Fruit fly (Drosophila melanogaster): ENCODE data around the gene Acbp3.

Acbp3 gene

dm6 chr3L:7155522-7155978 lies 24.9 kb downstream of the Acbp3 start (continued):
- TF ChIP-seq CG3838 (GFP tag; optimal IDR thresholded peaks at IDR 0.05) (no peak), gsb-n (tag; optimal IDR thresholded peaks at IDR 0.05) (no peak), Dref (GFP tag; IDR thresholded peaks at IDR 0.05) (no peak), sd (tag; optimal IDR thresholded peaks at IDR 0.05) (no peak), bsh (GFP tag; optimal IDR thresholded peaks at IDR 0.05) (peak; percentile 11 to 37), CG12219 (GFP tag; optimal IDR thresholded peaks at IDR 0.05) (no peak), psq (GFP tag; optimal IDR thresholded peaks at IDR 0.05) (no peak), Oli (tag; optimal IDR thresholded peaks at IDR 0.05) (peak; percentile 36), HmgD (GFP tag; optimal IDR thresholded peaks at IDR 0.05) (no peak), Kr (GFP tag; optimal IDR thresholded peaks at IDR 0.05) (no peak), Spps (tag; optimal IDR thresholded peaks at IDR 0.05) (no peak), Antp (GFP tag; optimal IDR thresholded peaks at IDR 0.05) (no peak), Rfx (GFP tag; IDR thresholded peaks at IDR 0.05) (no peak), CG2875 (GFP tag; optimal IDR thresholded peaks at IDR 0.05) (no peak), NK7.1 (GFP tag; optimal IDR thresholded peaks at IDR 0.05) (no peak), CG15514 (GFP tag; optimal IDR thresholded peaks at IDR 0.05) (no peak), CG2199 (GFP tag; IDR thresholded peaks at IDR 0.05) (no peak), lov (optimal IDR thresholded peaks at IDR 0.05) (no peak), lov (GFP tag; IDR thresholded peaks at IDR 0.05) (no peak), fd96Cb (tag; optimal IDR thresholded peaks at IDR 0.05) (peak; percentile 12), CG4328 (GFP tag; optimal IDR thresholded peaks at IDR 0.05) (no peak), CG17186 (GFP tag; optimal IDR thresholded peaks at IDR 0.05) (no peak), sc (optimal IDR thresholded peaks at IDR 0.05) (no peak), sc (GFP tag; optimal IDR thresholded peaks at IDR 0.05) (no peak), cg (GFP tag; optimal IDR thresholded peaks at IDR 0.05) (no peak), CG9817 (tag; optimal IDR thresholded peaks at IDR 0.05) (no peak), CG17361 (GFP tag; IDR thresholded peaks at IDR 0.05) (peak; percentile 84), Max (GFP tag; optimal IDR thresholded peaks at IDR 0.05) (no peak), Hmx (GFP tag; optimal IDR thresholded peaks at IDR 0.05) (no peak), CG11093 (GFP tag; IDR thresholded peaks at IDR 0.05) (no peak), Mrtf (GFP tag; IDR thresholded peaks at IDR 0.05) (no peak), Ets65A (GFP tag) (peak; percentile 91), CG8944 (GFP tag; optimal IDR thresholded peaks at IDR 0.05) (no peak), CG11504 (tag; optimal IDR thresholded peaks at IDR 0.05) (peak; percentile 56), croc (GFP tag; conservative IDR thresholded peaks at IDR 0.05) (no peak), knrl (GFP tag; IDR thresholded peaks at IDR 0.05; ENCODE audit: partially characterized antibody) (no peak), PHDP (tag; optimal IDR thresholded peaks at IDR 0.05) (no peak), row (GFP tag; IDR thresholded peaks at IDR 0.05) (peak; percentile 58), fd64A (GFP tag; optimal IDR thresholded peaks at IDR 0.05) (no peak), CG12071 (GFP tag; optimal IDR thresholded peaks at IDR 0.05) (no peak), CG17802 (tag; optimal IDR thresholded peaks at IDR 0.05) (no peak), CG7556 (GFP tag; optimal IDR thresholded peaks at IDR 0.05) (peak; percentile 72), CG12236 (GFP tag; optimal IDR thresholded peaks at IDR 0.05) (no peak), Dip2 (GFP tag; IDR thresholded peaks at IDR 0.05) (no peak), H15 (GFP tag; IDR thresholded peaks at IDR 0.05) (no peak), lab (GFP tag; optimal IDR thresholded peaks at IDR 0.05) (peak; percentile 33), CG8388 (GFP tag; optimal IDR thresholded peaks at IDR 0.05) (peak; percentile 7), E2f1 (GFP tag; IDR thresholded peaks at IDR 0.05) (no peak), CG3407 (GFP tag; optimal IDR thresholded peaks at IDR 0.05) (no peak), CG10959 (GFP tag; IDR thresholded peaks at IDR 0.05) (no peak), bcd (GFP tag; optimal IDR thresholded peaks at IDR 0.05) (no peak), Eip74EF (GFP tag; optimal IDR thresholded peaks at IDR 0.05) (no peak)

Data from whole organism, embryonic.